Fruit fly (Drosophila melanogaster) whole organism, embryonic: ENCODE data around the gene sau.

Experiments
- Atf-2 ChIP-seq: fragments of 200-800 bp; sonication (Bioruptor generic); optimal IDR thresholded peaks from 2 replicates; lab custom pipeline; 2016; ENCODE audit warnings: missing biosample characterization, missing genetic modification characterization
- CG10267 ChIP-seq: fragments of 200-800 bp; sonication (Bioruptor generic); optimal IDR thresholded peaks from 2 replicates; lab custom pipeline; 2018; ENCODE audit warnings: missing biosample characterization, mild to moderate bottlenecking, missing genetic modification characterization, moderate library complexity
- CG10431 ChIP-seq: fragments of 200-800 bp; sonication (Bioruptor generic); optimal IDR thresholded peaks from 3 replicates; lab custom pipeline; 2018; ENCODE audit warnings: missing biosample characterization, mild to moderate bottlenecking, missing genetic modification characterization
- CG10543 ChIP-seq: fragments of 200-800 bp; sonication (Bioruptor generic); optimal IDR thresholded peaks from 3 replicates; lab custom pipeline; 2017; ENCODE audit warnings: missing biosample characterization, mild to moderate bottlenecking, missing genetic modification characterization, moderate library complexity
- CG10565 ChIP-seq: fragments of 200-800 bp; sonication (Bioruptor generic); optimal IDR thresholded peaks from 3 replicates; lab custom pipeline; 2016; ENCODE audit warnings: missing biosample characterization, mild to moderate bottlenecking, missing genetic modification characterization
- CG11504 ChIP-seq: fragments of 200-800 bp; sonication (Bioruptor generic); optimal IDR thresholded peaks from 3 replicates; lab custom pipeline; 2019; ENCODE audit warnings: missing biosample characterization, mild to moderate bottlenecking, missing genetic modification characterization, moderate library complexity
- CG13296 ChIP-seq: fragments of 200-800 bp; sonication (Bioruptor generic); optimal IDR thresholded peaks from 3 replicates; lab custom pipeline; 2018; ENCODE audit warnings: missing biosample characterization, mild to moderate bottlenecking, missing genetic modification characterization
- CG14441 ChIP-seq: fragments of 200-800 bp; sonication (Bioruptor generic); IDR thresholded peaks from 2 replicates; pipeline ENCODE4 v1.3.6; 2022; ENCODE audit warnings: missing biosample characterization, missing genetic modification characterization
- CG14667 ChIP-seq: fragments of 200-800 bp; sonication (Bioruptor generic); IDR thresholded peaks from 2 replicates; pipeline ENCODE4 v1.3.6; 2022; ENCODE audit warnings: missing biosample characterization, missing genetic modification characterization
- CG1602 ChIP-seq: fragments of 200-800 bp; sonication (Bioruptor generic); optimal IDR thresholded peaks from 3 replicates; lab custom pipeline; 2016; ENCODE audit warnings: missing biosample characterization, missing genetic modification characterization
- CG16779 ChIP-seq: fragments of 200-800 bp; sonication (Bioruptor generic); IDR thresholded peaks from 2 replicates; pipeline ENCODE4 v1.3.6; 2022; ENCODE audit warnings: missing biosample characterization, missing genetic modification characterization
- CG18619 ChIP-seq: fragments of 200-800 bp; sonication (Bioruptor generic); optimal IDR thresholded peaks from 3 replicates; lab custom pipeline; 2017; ENCODE audit warnings: missing biosample characterization, mild to moderate bottlenecking, missing genetic modification characterization
- CG2202 ChIP-seq: fragments of 200-800 bp; sonication (Bioruptor generic); optimal IDR thresholded peaks from 2 replicates; lab custom pipeline; 2018; ENCODE audit warnings: missing biosample characterization, mild to moderate bottlenecking, missing genetic modification characterization
- CG30403 ChIP-seq: fragments of 200-800 bp; sonication (Bioruptor generic); optimal IDR thresholded peaks from 3 replicates; lab custom pipeline; 2016; ENCODE audit warnings: missing biosample characterization, missing genetic modification characterization
- CG34422 ChIP-seq: fragments of 200-800 bp; sonication (Bioruptor generic); IDR thresholded peaks from 3 replicates; pipeline ENCODE4 v1.3.6; 2022; ENCODE audit warnings: missing biosample characterization, missing genetic modification characterization
- CG3838 ChIP-seq: fragments of 200-800 bp; sonication (Bioruptor generic); optimal IDR thresholded peaks from 3 replicates; lab custom pipeline; 2016; ENCODE audit warnings: missing biosample characterization, missing genetic modification characterization
- CG4707 ChIP-seq: fragments of 200-800 bp; sonication (Bioruptor generic); optimal IDR thresholded peaks from 2 replicates; lab custom pipeline; 2018; ENCODE audit warnings: missing biosample characterization, mild to moderate bottlenecking, missing genetic modification characterization, moderate library complexity
- CG6791 ChIP-seq: fragments of 200-800 bp; sonication (Bioruptor generic); IDR thresholded peaks from 3 replicates; pipeline ENCODE4 v1.3.6; 2022; ENCODE audit warnings: missing biosample characterization, missing genetic modification characterization; ENCODE audit not compliant: partially characterized antibody
- CG8765 ChIP-seq: fragments of 200-800 bp; sonication (Bioruptor generic); IDR thresholded peaks from 2 replicates; pipeline ENCODE4 v1.3.6; 2022; ENCODE audit warnings: missing biosample characterization, missing genetic modification characterization
- CG9727 ChIP-seq: fragments of 200-800 bp; sonication (Bioruptor generic); optimal IDR thresholded peaks from 3 replicates; lab custom pipeline; 2017; ENCODE audit warnings: missing biosample characterization, mild to moderate bottlenecking, missing genetic modification characterization
- Chrac-16 ChIP-seq: fragments of 200-800 bp; sonication (Bioruptor generic); optimal IDR thresholded peaks from 3 replicates; lab custom pipeline; 2016; ENCODE audit warnings: missing biosample characterization, missing genetic modification characterization
- CrebB ChIP-seq: fragments of 200-800 bp; sonication (Bioruptor generic); optimal IDR thresholded peaks from 3 replicates; lab custom pipeline; 2018; ENCODE audit warnings: missing biosample characterization, mild to moderate bottlenecking, missing genetic modification characterization
- Dad ChIP-seq: fragments of 200-800 bp; sonication (Bioruptor generic); optimal IDR thresholded peaks from 3 replicates; lab custom pipeline; 2016; ENCODE audit warnings: missing biosample characterization, missing genetic modification characterization
- Eip74EF ChIP-seq, 2 experiments: fragments of 200-800 bp in 1 of 2; fragments of >200 bp in 1 of 2; sonication (Bioruptor generic) in 1 of 2; optimal IDR thresholded peaks; 2 replicates each; lab custom pipeline; 2017 to 2019; ENCODE audit warnings: missing biosample characterization in 2 of 2, missing genetic modification characterization in 2 of 2, mild to moderate bottlenecking in 1 of 2, moderate library complexity in 1 of 2
- H15 ChIP-seq: fragments of 200-800 bp; sonication (Bioruptor generic); IDR thresholded peaks from 3 replicates; pipeline ENCODE4 v1.3.6; 2022; ENCODE audit warnings: missing biosample characterization, missing genetic modification characterization
- Hmr ChIP-seq: fragments of 200-800 bp; sonication (Bioruptor generic); optimal IDR thresholded peaks from 3 replicates; lab custom pipeline; 2017; ENCODE audit warnings: mild to moderate bottlenecking, missing biosample characterization, missing genetic modification reagents, missing genetic modification characterization
- Hmx ChIP-seq: fragments of 200-800 bp; sonication (Bioruptor generic); optimal IDR thresholded peaks from 2 replicates; lab custom pipeline; 2016; ENCODE audit warnings: missing biosample characterization, missing genetic modification characterization
- Jarid2 ChIP-seq: fragments of 200-800 bp; sonication (Bioruptor generic); optimal IDR thresholded peaks from 3 replicates; lab custom pipeline; 2017; ENCODE audit warnings: mild to moderate bottlenecking, missing biosample characterization, missing genetic modification reagents, missing genetic modification characterization
- NK7.1 ChIP-seq: fragments of 200-800 bp; sonication (Bioruptor generic); optimal IDR thresholded peaks from 3 replicates; lab custom pipeline; 2016; ENCODE audit warnings: missing biosample characterization, missing genetic modification characterization
- PHDP ChIP-seq: fragments of 200-800 bp; sonication (Bioruptor generic); optimal IDR thresholded peaks from 3 replicates; lab custom pipeline; 2018; ENCODE audit warnings: missing biosample characterization, mild to moderate bottlenecking, missing genetic modification characterization, moderate library complexity
- Sin3A ChIP-seq: fragments of >200 bp; optimal IDR thresholded peaks from 2 replicates; lab custom pipeline; 2018
- TFAM ChIP-seq: fragments of 200-800 bp; sonication (Bioruptor generic); optimal IDR thresholded peaks from 2 replicates; lab custom pipeline; 2017; ENCODE audit warnings: missing biosample characterization, missing genetic modification characterization, inconsistent platforms
- Usf ChIP-seq: fragments of 200-800 bp; sonication (Bioruptor generic); optimal IDR thresholded peaks from 2 replicates; lab custom pipeline; 2017; ENCODE audit warnings: missing genotype, missing biosample characterization, missing genetic modification characterization
- ase ChIP-seq: fragments of 200-800 bp; sonication (Bioruptor generic); IDR thresholded peaks from 3 replicates; pipeline ENCODE4 v1.3.6; 2022; ENCODE audit warnings: missing biosample characterization, missing genetic modification characterization
- crp ChIP-seq, 2 experiments: fragments of 200-800 bp; sonication (Bioruptor generic); optimal IDR thresholded peaks; 2 replicates in 1 of 2; 3 replicates in 1 of 2; lab custom pipeline; 2017; ENCODE audit warnings: missing biosample characterization in 2 of 2, missing genetic modification characterization in 2 of 2, mild to moderate bottlenecking in 1 of 2, moderate library complexity in 1 of 2
- dimm ChIP-seq: fragments of 200-800 bp; sonication (Bioruptor generic); IDR thresholded peaks from 2 replicates; pipeline ENCODE4 v1.3.6; 2022; ENCODE audit warnings: missing biosample characterization, missing genetic modification characterization
- dpn ChIP-seq, 2 experiments: fragments of 200-800 bp; sonication (Bioruptor generic); optimal IDR thresholded peaks; 3 replicates each; lab custom pipeline; 2016; ENCODE audit warnings: missing biosample characterization in 2 of 2, missing genetic modification characterization in 2 of 2
- esg ChIP-seq: fragments of 200-800 bp; sonication (Bioruptor generic); conservative IDR thresholded peaks from 2 replicates; pipeline ENCODE4 v1.3.6; 2022; ENCODE audit warnings: missing biosample characterization, missing genetic modification characterization
- fd102C ChIP-seq: fragments of 200-800 bp; sonication (Bioruptor generic); optimal IDR thresholded peaks from 2 replicates; lab custom pipeline; 2018; ENCODE audit warnings: missing biosample characterization, mild to moderate bottlenecking, missing genetic modification characterization, moderate library complexity
- fru ChIP-seq: fragments of >200 bp; optimal IDR thresholded peaks from 2 replicates; lab custom pipeline; 2017
- hkb ChIP-seq, 2 experiments: fragments of 200-800 bp in 1 of 2; fragments of >200 bp in 1 of 2; sonication (Bioruptor generic) in 1 of 2; IDR thresholded peaks in 1 of 2; optimal IDR thresholded peaks in 1 of 2; 2 replicates each; pipeline versions ENCODE4 v1.3.6 to Lab custom; 2017 to 2022; ENCODE audit warnings: missing biosample characterization in 1 of 2, missing genetic modification characterization in 1 of 2
- insv ChIP-seq, 2 experiments: fragments of 200-800 bp; sonication (Bioruptor generic); optimal IDR thresholded peaks; 3 replicates each; lab custom pipeline; 2016 to 2018; ENCODE audit warnings: missing biosample characterization in 2 of 2, missing genetic modification characterization in 2 of 2
- knrl ChIP-seq: fragments of 200-800 bp; sonication (Bioruptor generic); IDR thresholded peaks from 3 replicates; pipeline ENCODE4 v1.3.6; 2022; ENCODE audit warnings: missing biosample characterization, missing genetic modification characterization; ENCODE audit not compliant: partially characterized antibody
- lbe ChIP-seq: fragments of 200-800 bp; sonication (Bioruptor generic); optimal IDR thresholded peaks from 2 replicates; lab custom pipeline; 2016; ENCODE audit warnings: missing biosample characterization, mild to moderate bottlenecking, missing genetic modification characterization
- lilli ChIP-seq: fragments of 200-800 bp; sonication (Bioruptor generic); optimal IDR thresholded peaks from 3 replicates; lab custom pipeline; 2016; ENCODE audit warnings: missing biosample characterization, missing genetic modification characterization
- mirr ChIP-seq: fragments of 200-800 bp; sonication (Bioruptor generic); optimal IDR thresholded peaks from 3 replicates; lab custom pipeline; 2018; ENCODE audit warnings: missing biosample characterization, mild to moderate bottlenecking, missing genetic modification characterization
- tup ChIP-seq: fragments of 200-800 bp; sonication (Bioruptor generic); optimal IDR thresholded peaks from 2 replicates; lab custom pipeline; 2016; ENCODE audit warnings: missing biosample characterization, mild to moderate bottlenecking, missing genetic modification characterization, moderate library complexity
- twi ChIP-seq: fragments of 200-800 bp; optimal IDR thresholded peaks from 2 replicates; lab custom pipeline; 2019; ENCODE audit warnings: missing biosample characterization, mild to moderate bottlenecking, missing genetic modification characterization, moderate library complexity
- unpg ChIP-seq: fragments of 200-800 bp; sonication (Bioruptor generic); optimal IDR thresholded peaks from 3 replicates; lab custom pipeline; 2018; ENCODE audit warnings: missing biosample characterization, mild to moderate bottlenecking, missing genetic modification characterization, moderate library complexity
- wor ChIP-seq: fragments of 200-800 bp; sonication (Bioruptor generic); IDR thresholded peaks from 2 replicates; pipeline ENCODE4 v1.3.6; 2022; ENCODE audit warnings: missing biosample characterization, missing genetic modification characterization

Gene sau

DNA sequence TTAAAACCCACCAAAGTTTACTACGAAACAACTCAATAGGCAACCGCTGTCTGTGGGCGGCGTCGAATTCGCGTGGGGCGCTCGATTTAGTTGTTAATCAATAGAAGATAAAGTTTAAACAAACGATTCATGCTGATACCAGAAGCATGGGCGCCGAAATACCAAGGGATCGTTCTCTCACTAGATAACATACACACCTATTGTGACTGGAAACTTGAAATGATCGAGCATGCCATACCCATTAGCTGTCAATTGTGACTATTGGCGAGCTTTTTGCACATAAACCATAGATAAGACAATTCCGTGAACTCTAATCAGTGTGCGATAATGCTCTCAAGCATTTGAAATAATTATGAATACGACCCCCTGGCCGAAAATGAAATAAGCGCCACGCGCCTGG, 46.8 kb upstream of the sau start (continued):
- TF ChIP-seq PHDP (tag; lab: Kevin White, UChicago) = peak; percentile 73
- TF ChIP-seq unpg (GFP tag; lab: Kevin White, UChicago) = peak; percentile 76
- TF ChIP-seq CG10565 = no peak
- TF ChIP-seq CG10543 (GFP tag; lab: Kevin White, UChicago) = peak; percentile 29
- TF ChIP-seq Hmx (GFP tag; lab: Kevin White, UChicago) = no peak
- no peak for TF ChIP-seq lbe
- TF ChIP-seq Atf-2 (GFP tag; lab: Kevin White, UChicago) = peak; percentile 71
- peak; percentile 58 for TF ChIP-seq CG14667 (GFP tag; lab: Robert Waterston, UW)
- peak; percentile 73 for TF ChIP-seq Chrac-16 (GFP tag; lab: Kevin White, UChicago)
- peak; percentile 78 to 85 for TF ChIP-seq dpn (GFP tag; optimal IDR thresholded peaks at IDR 0.05; lab: Kevin White, UChicago)
- peak; percentile 58 for TF ChIP-seq CG13296 (GFP tag; lab: Kevin White, UChicago)
- TF ChIP-seq NK7.1 (GFP tag; lab: Kevin White, UChicago) = peak; percentile 35
- peak; percentile 58; the same call in 2 of the 3 replicates for TF ChIP-seq H15
- TF ChIP-seq lilli (GFP tag; lab: Kevin White, UChicago) = peak; percentile 85
- peak; percentile 71; the same call in 2 of the 3 replicates for TF ChIP-seq ase (GFP tag; lab: Robert Waterston, UW)
- peak; percentile 7 for TF ChIP-seq CG4707 (GFP tag; lab: Kevin White, UChicago)
- peak; percentile 35 for TF ChIP-seq Dad (GFP tag; lab: Kevin White, UChicago)
- TF ChIP-seq knrl (GFP tag; lab: Robert Waterston, UW) = no peak
- TF ChIP-seq esg (GFP tag; lab: Robert Waterston, UW) = peak; percentile 59; the same call in 1 of the 2 replicates
- no peak for TF ChIP-seq CG10267 (tag; lab: Kevin White, UChicago)
- peak; percentile 28 for TF ChIP-seq Usf (GFP tag; lab: Kevin White, UChicago)
- TF ChIP-seq insv (GFP tag; optimal IDR thresholded peaks at IDR 0.05; lab: Kevin White, UChicago) = no peak
- peak; percentile 6 for TF ChIP-seq CG3838 (GFP tag; lab: Kevin White, UChicago)
- TF ChIP-seq Jarid2 (GFP tag; lab: Kevin White, UChicago) = peak; percentile 39
- TF ChIP-seq Eip74EF (GFP tag; optimal IDR thresholded peaks at IDR 0.05; lab: Kevin White, UChicago) = peak in 1 of 2 experiments; percentile 63
- TF ChIP-seq CG16779 (GFP tag; lab: Robert Waterston, UW) = 0 out of 2 replicates have a peak, but pooled peaks have one; percentile 28
- TF ChIP-seq wor = peak; percentile 62
- no peak for TF ChIP-seq TFAM (GFP tag; lab: Kevin White, UChicago)
- TF ChIP-seq dimm = 0 out of 2 replicates have a peak, but pooled peaks have one; percentile 3
- TF ChIP-seq twi = no peak
- TF ChIP-seq CG2202 (tag; lab: Kevin White, UChicago) = no peak
- no peak for TF ChIP-seq fd102C (GFP tag; lab: Kevin White, UChicago)
- peak; percentile 84 for TF ChIP-seq CG11504 (tag; lab: Kevin White, UChicago)
- peak; percentile 63; the same call in 1 of the 2 replicates for TF ChIP-seq CG14441
- TF ChIP-seq CG34422 (GFP tag; lab: Robert Waterston, UW) = peak; percentile 55; the same call in 1 of the 3 replicates
- TF ChIP-seq mirr (GFP tag; lab: Kevin White, UChicago) = peak; percentile 71
- peak; percentile 79 for TF ChIP-seq Hmr (GFP tag; lab: Kevin White, UChicago)
- TF ChIP-seq CG8765 (GFP tag; lab: Robert Waterston, UW) = 0 out of 2 replicates have a peak, but pooled peaks have one; percentile 6
- TF ChIP-seq CG6791 (GFP tag; lab: Robert Waterston, UW) = no peak
- TF ChIP-seq CG9727 (GFP tag; lab: Kevin White, UChicago) = peak; percentile 25
- TF ChIP-seq CG1602 = peak; percentile 40
- no peak for TF ChIP-seq fru (lab: Kevin White, UChicago)
- no peak for TF ChIP-seq hkb (optimal IDR thresholded peaks at IDR 0.05; lab: Kevin White, UChicago)
- TF ChIP-seq hkb (GFP tag; IDR thresholded peaks at IDR 0.05; lab: Robert Waterston, UW) = peak; percentile 73
- no peak for TF ChIP-seq CG10431
- TF ChIP-seq CG18619 (GFP tag; lab: Kevin White, UChicago) = peak; percentile 75
- TF ChIP-seq crp (GFP tag; optimal IDR thresholded peaks at IDR 0.05; lab: Kevin White, UChicago) = no peak
- TF ChIP-seq tup (GFP tag; lab: Kevin White, UChicago) = peak; percentile 52
- peak; percentile 75 for TF ChIP-seq CrebB (tag; lab: Kevin White, UChicago)
- peak; percentile 72 for TF ChIP-seq CG30403 (GFP tag; lab: Kevin White, UChicago)
- no peak for TF ChIP-seq Sin3A (lab: Kevin White, UChicago)
